Fruit fly (Drosophila melanogaster): ENCODE data around the gene CG42537.
A peak's percentile ranks its signal among the peaks of the same experiment; 100 is the strongest.

DNA sequence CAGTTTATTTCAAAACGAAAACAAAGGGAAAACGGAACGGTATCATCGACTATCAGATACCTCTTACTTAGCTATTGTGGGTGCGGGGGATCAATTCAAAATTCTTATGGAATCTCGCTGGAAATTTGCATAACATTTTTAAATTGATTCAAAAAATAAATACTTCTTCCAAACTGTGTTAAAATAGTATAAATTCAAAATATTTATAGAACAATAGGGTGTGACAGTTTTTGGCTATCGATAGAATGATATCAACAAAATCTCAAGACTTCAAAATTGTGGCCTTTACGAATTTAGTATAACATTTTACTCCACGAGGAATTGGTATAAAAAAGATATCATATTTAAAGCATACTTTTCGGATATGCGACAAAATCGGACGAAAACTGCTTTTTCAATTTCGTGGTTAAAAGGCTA is 10.8 kb downstream of the CG42537 start:
- no peak for TF ChIP-seq ovo (GFP tag; optimal IDR thresholded peaks at IDR 0.05)
- peak; percentile 0 for TF ChIP-seq bab1 (GFP tag; optimal IDR thresholded peaks at IDR 0.05)
- no peak for TF ChIP-seq cnc (optimal IDR thresholded peaks at IDR 0.05)
- TF ChIP-seq CG12768 (GFP tag; optimal IDR thresholded peaks at IDR 0.05) = no peak
- no peak for TF ChIP-seq CG7045 (GFP tag; optimal IDR thresholded peaks at IDR 0.05)
- TF ChIP-seq kay (GFP tag; ENCODE audit: borderline replicate concordance) = peak; percentile 91
- no peak for TF ChIP-seq CG7101 (tag; optimal IDR thresholded peaks at IDR 0.05)
- no peak for TF ChIP-seq toe (GFP tag; optimal IDR thresholded peaks at IDR 0.05)
